Fruit fly (Drosophila melanogaster) whole organism, wandering third instar larva: ENCODE data around the gene eEF1gamma.

Experiments used
- Abd-B ChIP-seq: fragments of >200 bp; optimal IDR thresholded peaks from 2 replicates; lab custom pipeline; 2017; ENCODE audit warnings: missing biosample characterization, missing genetic modification characterization
- CG32264 ChIP-seq: fragments of 200-800 bp; sonication (Bioruptor generic); optimal IDR thresholded peaks from 2 replicates; lab custom pipeline; 2016; ENCODE audit warnings: missing biosample characterization, missing genetic modification characterization
- CG9705 ChIP-seq: fragments of 200-800 bp; sonication (Bioruptor generic); optimal IDR thresholded peaks from 2 replicates; lab custom pipeline; 2018; ENCODE audit warnings: missing biosample characterization, mild to moderate bottlenecking, missing genetic modification characterization
- CrebA ChIP-seq: fragments of 200-800 bp; sonication (Bioruptor generic); optimal IDR thresholded peaks from 2 replicates; lab custom pipeline; 2016; ENCODE audit warnings: missing biosample characterization, mild to moderate bottlenecking, missing genetic modification characterization, borderline replicate concordance
- Dfd ChIP-seq: fragments of >200 bp; optimal IDR thresholded peaks from 2 replicates; lab custom pipeline; 2017; ENCODE audit warnings: missing biosample characterization, missing genetic modification characterization
- Dif ChIP-seq: fragments of 200-275, 200-300 bp; sonication (Bioruptor generic); optimal IDR thresholded peaks from 2 replicates; lab custom pipeline; 2018; ENCODE audit warnings: missing biosample characterization, missing genetic modification characterization; ENCODE audit not compliant: partially characterized antibody
- GATAd ChIP-seq: sonication (Bioruptor generic); optimal IDR thresholded peaks from 2 replicates; lab custom pipeline; 2016; ENCODE audit warnings: missing biosample characterization, missing genetic modification characterization
- HLH106 ChIP-seq: fragments of 200-800 bp; optimal IDR thresholded peaks from 3 replicates; lab custom pipeline; 2019; ENCODE audit warnings: missing biosample characterization, mild to moderate bottlenecking, missing genetic modification characterization, moderate library complexity
- Hnf4 ChIP-seq: fragments of 200-800 bp; sonication (Bioruptor generic); optimal IDR thresholded peaks from 2 replicates; lab custom pipeline; 2016; ENCODE audit warnings: missing biosample characterization, mild to moderate bottlenecking, missing genetic modification characterization
- Hr78 ChIP-seq: fragments of >200 bp; optimal IDR thresholded peaks from 2 replicates; lab custom pipeline; 2017; ENCODE audit warnings: missing biosample characterization, missing genetic modification characterization
- Hr83 ChIP-seq: fragments of 200-300 bp; sonication (Bioruptor generic); optimal IDR thresholded peaks from 2 replicates; lab custom pipeline; 2016; ENCODE audit warnings: missing biosample characterization, mild to moderate bottlenecking, missing genetic modification characterization, moderate library complexity; ENCODE audit not compliant: poor library complexity, severe bottlenecking
- Jra ChIP-seq: sonication (Bioruptor generic); optimal IDR thresholded peaks from 2 replicates; lab custom pipeline; 2016; ENCODE audit warnings: missing biosample characterization, missing genetic modification characterization
- Mio ChIP-seq: sonication (Bioruptor generic); optimal IDR thresholded peaks from 2 replicates; lab custom pipeline; 2016; ENCODE audit warnings: missing biosample characterization, missing genetic modification characterization
- Myc ChIP-seq: fragments of >200 bp; optimal IDR thresholded peaks from 2 replicates; lab custom pipeline; 2017
- OdsH ChIP-seq: fragments of 200-800 bp; sonication (Bioruptor generic); optimal IDR thresholded peaks from 2 replicates; lab custom pipeline; 2016; ENCODE audit warnings: missing biosample characterization, mild to moderate bottlenecking, missing genetic modification characterization
- Rel ChIP-seq, 2 experiments: fragments of 200-800 bp; sonication (Bioruptor generic) in 1 of 2; optimal IDR thresholded peaks; 2 replicates in 1 of 2; 3 replicates in 1 of 2; lab custom pipeline; 2016 to 2019; ENCODE audit warnings: mild to moderate bottlenecking in 2 of 2, missing biosample characterization in 2 of 2, missing genetic modification characterization in 2 of 2, moderate library complexity in 1 of 2
- Sp1 ChIP-seq: fragments of 200-800 bp; sonication (Bioruptor generic); optimal IDR thresholded peaks from 3 replicates; lab custom pipeline; 2019; ENCODE audit warnings: missing biosample characterization, mild to moderate bottlenecking, missing genetic modification characterization, moderate library complexity
- Vsx2 ChIP-seq: fragments of 200-300, 225-300 bp; sonication (Bioruptor generic); optimal IDR thresholded peaks from 2 replicates; lab custom pipeline; 2018; ENCODE audit warnings: missing biosample characterization, missing genetic modification characterization; ENCODE audit not compliant: partially characterized antibody
- br ChIP-seq: fragments of 200-800 bp; sonication (Bioruptor generic); optimal IDR thresholded peaks from 2 replicates; lab custom pipeline; 2016; ENCODE audit warnings: missing biosample characterization, missing genetic modification characterization
- dl ChIP-seq, 2 experiments: fragments of 175-275, 200-275 bp in 1 of 2; fragments of 200-275 bp in 1 of 2; sonication (Bioruptor generic); optimal IDR thresholded peaks; lab custom pipeline; 2018; ENCODE audit warnings: mild to moderate bottlenecking in 2 of 2, missing biosample characterization in 2 of 2, missing genetic modification characterization in 2 of 2, moderate library complexity in 2 of 2; ENCODE audit not compliant: partially characterized antibody in 2 of 2, insufficient read depth in 1 of 2
- dmrt93B ChIP-seq: fragments of 200-800 bp; sonication (Bioruptor generic); optimal IDR thresholded peaks from 2 replicates; lab custom pipeline; 2018; ENCODE audit warnings: missing biosample characterization, mild to moderate bottlenecking, missing genetic modification characterization
- dsf ChIP-seq: sonication (Bioruptor generic); optimal IDR thresholded peaks from 2 replicates; lab custom pipeline; 2016; ENCODE audit warnings: missing biosample characterization, missing genetic modification characterization, borderline replicate concordance
- ey ChIP-seq: fragments of 200-800 bp; sonication (Bioruptor generic); optimal IDR thresholded peaks from 2 replicates; lab custom pipeline; 2016; ENCODE audit warnings: missing biosample characterization, missing genetic modification characterization
- foxo ChIP-seq, 2 experiments: fragments of 200-800 bp; sonication (Bioruptor generic); optimal IDR thresholded peaks; 2 replicates in 1 of 2; 3 replicates in 1 of 2; lab custom pipeline; 2016 to 2017; ENCODE audit warnings: missing biosample characterization in 2 of 2, missing genetic modification characterization in 2 of 2
- fru ChIP-seq: fragments of 200-800 bp; sonication (Bioruptor generic); optimal IDR thresholded peaks from 3 replicates; lab custom pipeline; 2016; ENCODE audit warnings: missing biosample characterization, mild to moderate bottlenecking, missing genetic modification characterization
- h ChIP-seq: fragments of 200-800 bp; sonication (Bioruptor generic); optimal IDR thresholded peaks from 3 replicates; lab custom pipeline; 2016; ENCODE audit warnings: missing biosample characterization, mild to moderate bottlenecking, missing genetic modification characterization
- jim ChIP-seq: fragments of 175-275, 200-325 bp; sonication (Bioruptor generic); optimal IDR thresholded peaks from 2 replicates; lab custom pipeline; 2016; ENCODE audit warnings: missing biosample characterization, mild to moderate bottlenecking, missing genetic modification characterization
- lola ChIP-seq: fragments of >200 bp; optimal IDR thresholded peaks from 2 replicates; lab custom pipeline; 2017; ENCODE audit warnings: missing biosample characterization, missing genetic modification characterization
- pan ChIP-seq: fragments of >200 bp; optimal IDR thresholded peaks from 2 replicates; lab custom pipeline; 2017
- psq ChIP-seq: fragments of 200-800 bp; sonication (Bioruptor generic); optimal IDR thresholded peaks from 3 replicates; lab custom pipeline; 2017; ENCODE audit warnings: missing biosample characterization, mild to moderate bottlenecking, missing genetic modification characterization, moderate library complexity
- rgr ChIP-seq: fragments of 200-800 bp; sonication (Bioruptor generic); optimal IDR thresholded peaks from 3 replicates; lab custom pipeline; 2016; ENCODE audit warnings: missing biosample characterization, mild to moderate bottlenecking, missing genetic modification characterization
- sv ChIP-seq: fragments of 200-800 bp; sonication (Bioruptor generic); optimal IDR thresholded peaks from 3 replicates; lab custom pipeline; 2016; ENCODE audit warnings: missing biosample characterization, missing genetic modification characterization
- tai ChIP-seq: sonication (Bioruptor generic); optimal IDR thresholded peaks from 2 replicates; lab custom pipeline; 2016; ENCODE audit warnings: missing biosample characterization, missing genetic modification characterization
- usp ChIP-seq: fragments of >200 bp; optimal IDR thresholded peaks from 2 replicates; lab custom pipeline; 2017; ENCODE audit warnings: missing biosample characterization, missing genetic modification characterization
- woc ChIP-seq: sonication (Bioruptor generic); optimal IDR thresholded peaks from 2 replicates; lab custom pipeline; 2016; ENCODE audit warnings: missing biosample characterization, mild to moderate bottlenecking, missing genetic modification characterization

eEF1gamma gene

DNA sequence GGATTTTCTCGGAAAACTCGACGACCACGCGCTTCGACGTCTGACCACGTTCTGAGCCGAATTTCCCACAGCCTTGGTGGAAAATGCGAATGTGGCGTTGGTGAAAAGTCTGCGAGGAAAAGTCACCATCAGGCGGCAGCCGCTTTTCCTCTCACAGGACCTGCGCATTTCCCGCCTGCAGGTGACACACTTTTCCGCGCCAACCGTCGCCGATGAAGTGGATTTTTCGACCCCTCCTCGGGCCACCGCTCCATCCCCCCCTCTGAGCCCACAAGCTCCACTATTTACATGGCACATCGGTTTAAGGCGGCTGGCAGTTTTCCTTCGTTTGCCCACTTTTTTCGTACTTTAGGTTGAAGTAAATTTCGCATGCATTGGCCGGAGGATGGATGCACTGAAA lies 25.0 kb upstream of the eEF1gamma start, which contains the start of gene jus:
jus (minus strand) TSS at position 38 of the 400 bp plus-strand sequence.
- TF ChIP-seq Hr83 (GFP tag; lab: Kevin White, UChicago) (no peak), Jra (no peak), CrebA (GFP tag; lab: Kevin White, UChicago) (no peak), usp (no peak), Sp1 (GFP tag; lab: Kevin White, UChicago) (no peak), Hr78 (GFP tag; lab: Kevin White, UChicago) (no peak), br (no peak), Mio (no peak), HLH106 (tag; lab: Kevin White, UChicago) (no peak), fru (GFP tag; lab: Kevin White, UChicago) (no peak), dl (GFP tag; optimal IDR thresholded peaks at IDR 0.05; lab: Kevin White, UChicago; ENCODE audit: insufficient read depth in 1 of 2, partially characterized antibody in 2 of 2) (no peak)

DNA sequence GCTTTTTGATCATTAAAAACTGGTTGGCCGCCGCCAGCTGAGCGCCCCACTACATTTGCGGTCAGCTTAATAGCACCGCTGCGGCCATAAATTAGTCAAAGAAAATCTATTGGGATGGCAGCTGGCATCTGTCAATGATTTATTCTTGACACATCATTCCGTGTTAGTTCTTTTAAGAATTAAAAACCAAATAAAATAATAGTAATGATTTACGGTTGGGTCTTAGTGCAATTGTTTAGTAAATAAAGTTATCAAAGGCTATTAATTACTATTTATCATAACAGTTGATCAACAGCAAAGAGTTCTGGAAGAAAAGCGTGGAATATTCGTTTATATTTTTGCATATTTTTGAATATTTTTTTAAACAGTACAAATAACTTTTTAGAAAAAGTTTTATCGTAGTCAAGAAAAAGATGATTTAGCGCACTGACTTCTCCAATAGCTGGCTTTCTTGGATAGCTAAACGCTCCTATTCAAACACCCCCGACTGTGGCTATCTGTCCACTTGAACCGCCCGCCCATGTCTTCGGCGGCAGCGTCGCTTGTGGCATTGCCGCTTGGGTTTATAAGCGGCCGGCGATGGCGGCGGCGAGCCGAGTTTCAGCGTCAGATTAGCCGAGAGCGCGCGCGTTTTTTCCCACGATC lies 22.9 kb upstream of the eEF1gamma start, which contains the start of gene CG14515:
CG14515 (plus strand) TSS at position 590 of the 645 bp plus-strand sequence.
- TF ChIP-seq psq (GFP tag; lab: Kevin White, UChicago) (no peak), foxo (GFP tag; optimal IDR thresholded peaks at IDR 0.05; lab: Kevin White, UChicago) (no peak), Hr83 (GFP tag; lab: Kevin White, UChicago) (no peak), Hr78 (GFP tag; lab: Kevin White, UChicago) (no peak), Dfd (no peak), dmrt93B (GFP tag; lab: Kevin White, UChicago) (no peak), sv (GFP tag; lab: Kevin White, UChicago) (no peak), CG32264 (no peak), woc (no peak), rgr (no peak), HLH106 (tag; lab: Kevin White, UChicago) (no peak)

DNA sequence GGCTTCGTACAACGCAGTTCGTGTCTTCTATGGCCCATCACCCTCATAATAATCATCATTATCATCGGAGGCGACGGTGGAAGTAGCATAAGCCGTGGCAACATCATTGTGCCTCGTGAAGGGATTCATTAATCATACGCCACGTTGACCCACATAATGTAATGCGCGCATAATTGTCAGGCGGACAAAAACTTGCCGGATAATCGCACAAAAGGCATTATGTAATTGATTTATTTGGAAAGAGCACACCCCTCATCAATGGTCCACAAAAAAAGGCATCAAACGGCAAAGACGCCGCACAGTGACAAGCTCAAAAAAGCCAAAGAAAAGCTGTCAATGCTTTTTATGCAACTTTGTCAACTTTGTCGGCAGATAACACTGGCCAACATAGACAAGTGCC lies 21.7 kb upstream of the eEF1gamma start:
- TF ChIP-seq Dfd (no peak), Hr83 (GFP tag; lab: Kevin White, UChicago) (no peak), dsf (no peak), CG9705 (GFP tag; lab: Kevin White, UChicago) (no peak), Dif (GFP tag; lab: Kevin White, UChicago) (no peak), dl (GFP tag; optimal IDR thresholded peaks at IDR 0.05; lab: Kevin White, UChicago; ENCODE audit: insufficient read depth in 1 of 2, partially characterized antibody in 2 of 2) (no peak), ey (GFP tag; lab: Kevin White, UChicago) (no peak), jim (GFP tag; lab: Kevin White, UChicago) (no peak), pan (no peak), Mio (no peak)

DNA sequence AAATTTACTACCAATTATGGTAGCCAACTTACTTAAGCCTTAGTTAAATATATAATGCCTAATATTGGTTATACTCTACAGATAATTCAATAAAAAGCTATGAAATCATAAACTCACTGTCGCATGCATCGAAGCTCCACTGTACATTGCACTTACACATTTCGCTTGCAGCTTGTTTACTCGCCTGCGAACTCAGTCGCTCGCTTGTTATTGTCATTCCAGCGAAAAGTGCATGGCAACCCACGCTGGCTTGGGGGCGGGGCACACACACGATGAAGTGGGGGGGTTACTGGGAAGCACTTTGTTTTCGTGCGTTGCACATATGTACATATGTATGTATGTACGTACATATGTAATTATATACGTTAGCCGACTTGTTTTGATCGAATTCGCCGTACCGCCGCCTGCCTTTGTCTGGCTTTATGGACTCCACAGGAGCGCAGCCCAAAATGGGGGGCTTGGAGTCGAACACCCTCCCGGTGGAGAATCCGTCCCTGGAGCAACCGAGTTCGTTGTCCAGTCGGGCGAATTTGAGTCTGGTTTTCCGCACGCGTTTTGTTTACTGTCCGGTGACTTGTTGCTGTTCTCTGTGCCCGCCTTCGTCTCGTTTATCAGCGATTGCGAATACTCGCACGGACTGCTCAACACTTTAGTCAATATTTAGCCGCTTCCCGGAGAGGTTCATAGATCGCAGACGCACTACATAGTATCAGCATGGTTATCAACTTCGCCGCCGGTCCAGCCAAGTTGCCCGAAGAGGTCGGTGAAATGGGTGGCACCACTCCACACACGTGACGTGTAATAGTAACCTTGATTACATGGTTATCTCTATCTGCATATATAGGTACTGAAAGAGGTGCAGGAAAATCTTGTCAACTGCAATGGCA lies 19.9 kb upstream of the eEF1gamma start, which contains the start of gene CG11899:
CG11899 (plus strand) TSS at position 648 of the 887 bp plus-strand sequence.
- TF ChIP-seq h (GFP tag; lab: Kevin White, UChicago) = peak; percentile 98
- no peak for TF ChIP-seq pan
- peak; percentile 96 for TF ChIP-seq psq (GFP tag; lab: Kevin White, UChicago)
- TF ChIP-seq dmrt93B (GFP tag; lab: Kevin White, UChicago) = peak; percentile 61
- peak; percentile 89 for TF ChIP-seq Jra
- peak; percentile 97 for TF ChIP-seq woc
- TF ChIP-seq dl (GFP tag; optimal IDR thresholded peaks at IDR 0.05; lab: Kevin White, UChicago; ENCODE audit: insufficient read depth in 1 of 2, partially characterized antibody in 2 of 2) = peak; percentile 15 to 47
- TF ChIP-seq HLH106 (tag; lab: Kevin White, UChicago) = peak; percentile 82
- TF ChIP-seq Hnf4 = peak; percentile 92
- peak; percentile 86 for TF ChIP-seq OdsH
- TF ChIP-seq GATAd (GFP tag; lab: Kevin White, UChicago) = peak; percentile 43
- TF ChIP-seq Abd-B (GFP tag; lab: Kevin White, UChicago) = no peak
- TF ChIP-seq Myc = no peak
- TF ChIP-seq Mio = no peak
- peak; percentile 82 for TF ChIP-seq CG32264
- TF ChIP-seq sv (GFP tag; lab: Kevin White, UChicago) = no peak
- TF ChIP-seq Hr83 (GFP tag; lab: Kevin White, UChicago) = peak; percentile 94
- peak; percentile 94 for TF ChIP-seq Vsx2 (GFP tag; lab: Kevin White, UChicago)
- no peak for TF ChIP-seq Dfd
- no peak for TF ChIP-seq lola (GFP tag; lab: Kevin White, UChicago)
- peak; percentile 82 for TF ChIP-seq rgr
- TF ChIP-seq foxo (GFP tag; optimal IDR thresholded peaks at IDR 0.05; lab: Kevin White, UChicago) = peak; percentile 31 to 97
- no peak for TF ChIP-seq dsf
- peak; percentile 69 for TF ChIP-seq Sp1 (GFP tag; lab: Kevin White, UChicago)
- no peak for TF ChIP-seq CrebA (GFP tag; lab: Kevin White, UChicago)
- TF ChIP-seq ey (GFP tag; lab: Kevin White, UChicago) = peak; percentile 87
- peak; percentile 69 for TF ChIP-seq jim (GFP tag; lab: Kevin White, UChicago)
- peak; percentile 94 for TF ChIP-seq br
- TF ChIP-seq CG9705 (GFP tag; lab: Kevin White, UChicago) = peak; percentile 78
- TF ChIP-seq Dif (GFP tag; lab: Kevin White, UChicago) = peak; percentile 86
- peak; percentile 93 for TF ChIP-seq tai (GFP tag; lab: Kevin White, UChicago)
- TF ChIP-seq Rel (GFP tag; optimal IDR thresholded peaks at IDR 0.05; lab: Kevin White, UChicago) = peak; percentile 85
- TF ChIP-seq Rel (tag; optimal IDR thresholded peaks at IDR 0.05; lab: Kevin White, UChicago) = peak; percentile 86
